Worm (Caenorhabditis elegans): ENCODE results near the gene Y39H10B.3.

Gene Y39H10B.3

ce11 chrV:3644193-3644693, 26.4 kb upstream of the Y39H10B.3 start, which contains the start of gene F59B1.8 (continued):
- TF ChIP-seq vab-7 (GFP tag; IDR thresholded peaks at IDR 0.05) (no peak), nhr-76 (tag; optimal IDR thresholded peaks at IDR 0.05) (peak; percentile 60), php-3 (GFP tag; IDR thresholded peaks at IDR 0.05) (peak; percentile 92), snpc-1.2 (GFP tag; IDR thresholded peaks at IDR 0.05) (no peak), ztf-11 (tag; optimal IDR thresholded peaks at IDR 0.05) (no peak), dmd-9 (GFP tag; IDR thresholded peaks at IDR 0.05) (no peak), duxl-1 (tag; optimal IDR thresholded peaks at IDR 0.05; ENCODE audit: poor library complexity) (peak; percentile 46), tra-1 (GFP tag; IDR thresholded peaks at IDR 0.05) (peak; percentile 75), nhr-42 (GFP tag; IDR thresholded peaks at IDR 0.05) (0 out of 2 replicates have a peak, but pooled peaks have one; percentile 44), pha-4 (GFP tag; IDR thresholded peaks at IDR 0.05) (0 out of 2 replicates have a peak, but pooled peaks have one; percentile 32), pha-4 (tag; optimal IDR thresholded peaks at IDR 0.05) (peak; percentile 95), unc-62 (GFP tag; optimal IDR thresholded peaks at IDR 0.05 in 1 of 2) (no peak), unc-62 (tag; optimal IDR thresholded peaks at IDR 0.05) (no peak), daf-16 (GFP tag; optimal IDR thresholded peaks at IDR 0.05) (peak in 1 of 2 experiments; percentile 48), daf-16 (tag; optimal IDR thresholded peaks at IDR 0.05) (peak; percentile 89), zfp-3 (GFP tag; conservative IDR thresholded peaks at IDR 0.05) (no peak), dve-1 (tag; optimal IDR thresholded peaks at IDR 0.05; ENCODE audit: insufficient read depth) (peak; percentile 97), lin-15B (tag; optimal IDR thresholded peaks at IDR 0.05) (no peak), mxl-2 (GFP tag; conservative IDR thresholded peaks at IDR 0.05) (no peak), unc-39 (tag; optimal IDR thresholded peaks at IDR 0.05) (no peak), lir-3 (tag; optimal IDR thresholded peaks at IDR 0.05) (no peak), R02D3.7 (tag; optimal IDR thresholded peaks at IDR 0.05) (no peak), spr-3 (GFP tag; optimal IDR thresholded peaks at IDR 0.05) (no peak), nhr-41 (GFP tag; IDR thresholded peaks at IDR 0.05) (no peak), skn-1 (tag; optimal IDR thresholded peaks at IDR 0.05) (no peak), ceh-20 (GFP tag; IDR thresholded peaks at IDR 0.05) (no peak), nhr-77 (tag; optimal IDR thresholded peaks at IDR 0.05) (peak; percentile 94), hlh-11 (tag; optimal IDR thresholded peaks at IDR 0.05) (peak; percentile 93), daf-12 (tag; optimal IDR thresholded peaks at IDR 0.05) (no peak), T26A8.4 (GFP tag; IDR thresholded peaks at IDR 0.05) (no peak), ZK337.2 (GFP tag; IDR thresholded peaks at IDR 0.05) (no peak), lin-1 (GFP tag; IDR thresholded peaks at IDR 0.05) (peak; percentile 55; the same call in 1 of the 2 replicates), ceh-82 (tag; optimal IDR thresholded peaks at IDR 0.05) (no peak), jun-1 (tag; optimal IDR thresholded peaks at IDR 0.05) (no peak), sdz-12 (GFP tag; optimal IDR thresholded peaks at IDR 0.05) (no peak), mep-1 (tag; optimal IDR thresholded peaks at IDR 0.05) (peak; percentile 88), ceh-32 (tag; optimal IDR thresholded peaks at IDR 0.05; ENCODE audit: poor library complexity) (no peak), lin-29 (GFP tag; IDR thresholded peaks at IDR 0.05) (no peak), lim-7 (GFP tag; IDR thresholded peaks at IDR 0.05) (no peak), rbr-2 (tag; optimal IDR thresholded peaks at IDR 0.05) (no peak), gei-8 (GFP tag; optimal IDR thresholded peaks at IDR 0.05) (no peak), Y48G9A.11 (GFP tag; IDR thresholded peaks at IDR 0.05) (no peak), mxl-3 (GFP tag; optimal IDR thresholded peaks at IDR 0.05) (peak; percentile 57), nhr-28 (tag; optimal IDR thresholded peaks at IDR 0.05) (peak; percentile 100), snpc-4 (tag; optimal IDR thresholded peaks at IDR 0.05) (no peak), daf-8 (GFP tag; IDR thresholded peaks at IDR 0.05) (no peak), Y5F2A.4 (GFP tag; optimal IDR thresholded peaks at IDR 0.05) (no peak), nhr-48 (tag; optimal IDR thresholded peaks at IDR 0.05) (peak; percentile 93), dmd-6 (GFP tag; IDR thresholded peaks at IDR 0.05) (peak; percentile 99), T20F7.1 (GFP tag; optimal IDR thresholded peaks at IDR 0.05) (peak; percentile 70), arid-1 (GFP tag; conservative IDR thresholded peaks at IDR 0.05) (no peak), nhr-10 (tag; optimal IDR thresholded peaks at IDR 0.05) (no peak)
